Fruit fly (Drosophila melanogaster): Measurements from ENCODE around the gene CG33630.

CG33630 gene

DNA sequence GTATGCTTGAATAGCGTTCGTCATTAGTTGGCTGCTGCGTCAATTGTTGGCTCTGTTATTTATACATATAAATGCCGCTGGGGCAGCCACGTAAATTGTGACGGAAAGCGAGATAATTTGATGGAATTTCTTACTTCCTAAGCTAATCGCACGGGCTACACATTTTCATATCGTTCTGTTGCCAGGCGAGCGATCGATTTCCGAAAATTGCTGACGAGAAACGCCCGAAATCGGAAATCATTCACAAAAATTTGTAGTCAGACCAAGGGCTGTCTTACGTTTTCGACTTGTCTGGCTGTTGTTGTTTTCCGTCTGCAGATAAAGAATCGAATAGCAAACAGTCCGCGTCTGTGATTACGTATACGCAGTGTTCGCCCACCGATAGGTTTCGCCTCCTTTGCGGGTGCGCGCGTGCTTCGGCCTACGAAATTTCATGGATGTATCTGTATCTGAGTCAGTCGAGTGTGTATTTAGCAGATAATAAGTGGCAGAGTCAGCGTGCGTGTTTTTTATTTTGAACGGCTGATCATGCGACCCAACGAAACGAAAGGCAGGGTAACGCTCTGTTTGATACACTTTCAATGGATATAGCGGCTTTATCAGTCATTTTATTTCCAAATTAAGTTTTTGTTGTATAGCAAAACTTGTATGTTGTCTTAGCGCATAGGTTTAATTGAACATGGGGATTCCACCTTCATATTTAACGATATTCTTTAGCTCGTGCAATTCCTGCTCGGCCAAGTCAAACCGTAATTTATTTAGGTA, 35.3 kb downstream of the CG33630 start (continued):
- TF ChIP-seq CG9727 (GFP tag; optimal IDR thresholded peaks at IDR 0.05) (peak; percentile 43), C15 (GFP tag; IDR thresholded peaks at IDR 0.05) (no peak), CG10565 (GFP tag; optimal IDR thresholded peaks at IDR 0.05) (no peak), slou (GFP tag; optimal IDR thresholded peaks at IDR 0.05) (no peak), pb (GFP tag; optimal IDR thresholded peaks at IDR 0.05) (peak; percentile 31), klu (GFP tag; IDR thresholded peaks at IDR 0.05) (peak; percentile 64; the same call in 1 of the 2 replicates), bbx (GFP tag; IDR thresholded peaks at IDR 0.05; ENCODE audit: partially characterized antibody) (no peak), CG4404 (GFP tag; IDR thresholded peaks at IDR 0.05) (no peak), corto (GFP tag; optimal IDR thresholded peaks at IDR 0.05) (no peak), CHES-1-like (GFP tag; optimal IDR thresholded peaks at IDR 0.05) (peak; percentile 68), crc (GFP tag; optimal IDR thresholded peaks at IDR 0.05) (peak; percentile 10), nau (GFP tag; optimal IDR thresholded peaks at IDR 0.05) (peak; percentile 57), al (GFP tag; IDR thresholded peaks at IDR 0.05) (peak; percentile 47), kni (GFP tag; optimal IDR thresholded peaks at IDR 0.05) (no peak), CG8359 (GFP tag; optimal IDR thresholded peaks at IDR 0.05; ENCODE audit: borderline replicate concordance) (no peak), CG14860 (GFP tag; IDR thresholded peaks at IDR 0.05; ENCODE audit: partially characterized antibody) (no peak), toy (GFP tag; IDR thresholded peaks at IDR 0.05) (no peak), CG14965 (GFP tag; optimal IDR thresholded peaks at IDR 0.05; ENCODE audit: borderline replicate concordance) (no peak), GATAe (GFP tag; conservative IDR thresholded peaks at IDR 0.05) (peak; percentile 20; the same call in 1 of the 2 replicates), Deaf1 (tag; optimal IDR thresholded peaks at IDR 0.05) (peak; percentile 68), CG7271 (tag; optimal IDR thresholded peaks at IDR 0.05) (no peak), CG7745 (tag; optimal IDR thresholded peaks at IDR 0.05) (no peak), dpn (GFP tag; optimal IDR thresholded peaks at IDR 0.05) (peak; percentile 65 to 68), CG1603 (tag; optimal IDR thresholded peaks at IDR 0.05) (peak; percentile 53), CG3163 (GFP tag; optimal IDR thresholded peaks at IDR 0.05) (peak; percentile 43), chinmo (GFP tag; IDR thresholded peaks at IDR 0.05; ENCODE audit: partially characterized antibody) (peak; percentile 89; the same call in 3 of the 4 replicates), CG11504 (tag; optimal IDR thresholded peaks at IDR 0.05) (peak; percentile 79), dan (GFP tag; IDR thresholded peaks at IDR 0.05) (no peak), CG30020 (tag; optimal IDR thresholded peaks at IDR 0.05) (no peak), pita (GFP tag; optimal IDR thresholded peaks at IDR 0.05) (no peak), CG30403 (GFP tag; optimal IDR thresholded peaks at IDR 0.05) (peak; percentile 71), NC2β (GFP tag; optimal IDR thresholded peaks at IDR 0.05) (no peak), nmo (GFP tag; optimal IDR thresholded peaks at IDR 0.05) (peak; percentile 64), Dip3 (GFP tag; optimal IDR thresholded peaks at IDR 0.05) (peak; percentile 60), HLH54F (GFP tag; optimal IDR thresholded peaks at IDR 0.05) (peak; percentile 66), inv (GFP tag; IDR thresholded peaks at IDR 0.05; ENCODE audit: partially characterized antibody) (no peak), CG8944 (GFP tag; optimal IDR thresholded peaks at IDR 0.05) (peak; percentile 16), Doc3 (GFP tag; IDR thresholded peaks at IDR 0.05; ENCODE audit: partially characterized antibody) (no peak), CG10959 (GFP tag; IDR thresholded peaks at IDR 0.05) (no peak), nerfin-2 (GFP tag; IDR thresholded peaks at IDR 0.05; ENCODE audit: partially characterized antibody) (no peak), luna (GFP tag; optimal IDR thresholded peaks at IDR 0.05) (peak; percentile 55), cwo (GFP tag; optimal IDR thresholded peaks at IDR 0.05) (peak; percentile 90), sug (tag; optimal IDR thresholded peaks at IDR 0.05) (peak; percentile 90), Six4 (GFP tag; optimal IDR thresholded peaks at IDR 0.05) (no peak), ttk (GFP tag; IDR thresholded peaks at IDR 0.05) (peak; percentile 61), eyg (GFP tag; optimal IDR thresholded peaks at IDR 0.05) (peak; percentile 66), cato (GFP tag; optimal IDR thresholded peaks at IDR 0.05; ENCODE audit: borderline replicate concordance) (no peak), CG6813 (GFP tag; optimal IDR thresholded peaks at IDR 0.05) (peak; percentile 64)

Data from whole organism, embryonic.